Worm (Caenorhabditis elegans) whole organism, midembryonic: ENCODE measurements around the gene gbf-1.

Source experiments
- T22C8.4 ChIP-seq: fragments of 200-800 bp; sonication (Bioruptor generic); IDR thresholded peaks from 2 replicates; pipeline ENCODE4 v1.3.6; 2022; ENCODE audit warnings: missing genetic modification characterization, missing compliant biosample characterization
- cog-1 ChIP-seq: sonication (generic microtip); optimal IDR thresholded peaks from 2 replicates; lab custom pipeline; 2016; ENCODE audit warnings: missing genetic modification characterization, missing compliant biosample characterization
- flt-1 ChIP-seq: fragments of 200-800 bp; sonication (Bioruptor generic); IDR thresholded peaks from 2 replicates; pipeline ENCODE4 v1.3.6; 2022; ENCODE audit warnings: missing genetic modification characterization, missing compliant biosample characterization
- klf-2 ChIP-seq: fragments of 200-800 bp; sonication (Bioruptor generic); conservative IDR thresholded peaks from 2 replicates; pipeline ENCODE4 v1.3.6; 2022; ENCODE audit warnings: missing genetic modification reagents, missing genetic modification characterization, missing compliant biosample characterization
- med-1 ChIP-seq: sonication (generic microtip); optimal IDR thresholded peaks from 2 replicates; lab custom pipeline; 2017; ENCODE audit warnings: missing genetic modification characterization, mild to moderate bottlenecking, missing compliant biosample characterization, antibody characterized with exemption, missing genetic modification reagents; ENCODE audit not compliant: insufficient read depth
- ref-1 ChIP-seq: fragments of 200-800 bp; sonication (Bioruptor generic); conservative IDR thresholded peaks from 2 replicates; pipeline ENCODE4 v1.3.6; 2022; ENCODE audit warnings: missing genetic modification reagents, missing genetic modification characterization, missing compliant biosample characterization
- tab-1 ChIP-seq: fragments of 200-800 bp; sonication (Bioruptor generic); IDR thresholded peaks from 2 replicates; pipeline ENCODE4 v1.3.6; 2022; ENCODE audit warnings: missing genetic modification characterization, missing compliant biosample characterization
- ztf-23 ChIP-seq: fragments of 200-800 bp; sonication (Bioruptor generic); IDR thresholded peaks from 2 replicates; pipeline ENCODE4 v1.3.6; 2022; ENCODE audit warnings: missing genetic modification reagents, missing genetic modification characterization, missing compliant biosample characterization
- ztf-29 ChIP-seq: fragments of 200-800 bp; sonication (Bioruptor generic); IDR thresholded peaks from 2 replicates; pipeline ENCODE4 v1.3.6; 2022; ENCODE audit warnings: missing genetic modification reagents, missing genetic modification characterization, missing compliant biosample characterization

The gbf-1 gene

DNA sequence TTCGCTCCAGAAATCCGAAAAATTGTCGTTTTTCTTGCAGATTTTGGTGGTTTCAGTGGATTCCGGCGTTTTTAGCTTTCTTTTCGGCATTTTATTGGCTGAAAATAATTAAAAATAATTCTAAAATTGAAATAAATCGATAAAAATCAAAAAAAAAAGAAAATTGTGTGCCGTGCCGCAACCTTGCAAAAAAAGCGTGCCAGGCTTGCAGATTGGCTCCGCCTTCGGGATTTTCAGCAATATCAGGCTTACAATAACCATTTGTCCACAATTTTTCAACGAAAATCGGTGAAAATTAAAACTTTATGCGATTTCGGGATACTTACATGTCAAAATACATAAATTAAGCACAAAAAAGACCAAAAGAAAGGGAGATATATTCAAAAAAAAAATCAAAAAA is 54.9 kb downstream of the gbf-1 start, which contains the start of gene Y41C4A.9:
Gene Y41C4A.9, minus strand, starts transcription at position 98 of the 400 bp plus-strand sequence.
- TF ChIP-seq ztf-23 (GFP tag; lab: Robert Waterston, UW): no peak
- no peak for TF ChIP-seq tab-1 (GFP tag; lab: Robert Waterston, UW)
- no peak for TF ChIP-seq ref-1 (GFP tag; lab: Robert Waterston, UW)
- no peak for TF ChIP-seq klf-2
- no peak for TF ChIP-seq flt-1 (GFP tag; lab: Robert Waterston, UW)
- no peak for TF ChIP-seq cog-1
- TF ChIP-seq med-1 (GFP tag; lab: Kevin White, UChicago): no peak
- no peak for TF ChIP-seq T22C8.4 (GFP tag; lab: Robert Waterston, UW)
- no peak for TF ChIP-seq ztf-29

DNA sequence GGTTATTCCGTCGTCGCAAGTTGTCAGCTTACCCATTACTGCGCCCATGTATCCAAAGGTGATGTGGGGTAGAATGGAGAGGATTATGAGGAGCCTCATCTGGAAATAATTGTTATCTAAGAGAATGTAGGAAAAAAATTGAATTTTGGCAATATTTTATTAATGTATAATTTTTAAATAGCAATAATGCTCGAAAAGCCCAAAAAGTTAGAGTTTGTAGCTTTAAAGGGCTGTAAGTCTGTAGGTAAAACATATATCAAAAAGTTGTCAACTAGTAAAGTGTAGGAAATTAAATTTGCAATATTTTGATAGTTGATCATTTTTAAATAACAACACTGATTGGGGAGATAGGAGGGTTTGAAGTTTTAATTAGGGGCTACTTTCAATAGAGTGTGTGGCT is 64.8 kb downstream of the gbf-1 start, which contains the start of gene Y41C4A.8:
Gene Y41C4A.8, minus strand, starts transcription at position 101 of the 400 bp plus-strand sequence.
- TF ChIP-seq tab-1 (GFP tag; lab: Robert Waterston, UW) (no peak), ref-1 (GFP tag; lab: Robert Waterston, UW) (no peak), T22C8.4 (GFP tag; lab: Robert Waterston, UW) (no peak), med-1 (GFP tag; lab: Kevin White, UChicago) (no peak), klf-2 (no peak), ztf-29 (no peak), flt-1 (GFP tag; lab: Robert Waterston, UW) (no peak), cog-1 (no peak), ztf-23 (GFP tag; lab: Robert Waterston, UW) (no peak)

DNA sequence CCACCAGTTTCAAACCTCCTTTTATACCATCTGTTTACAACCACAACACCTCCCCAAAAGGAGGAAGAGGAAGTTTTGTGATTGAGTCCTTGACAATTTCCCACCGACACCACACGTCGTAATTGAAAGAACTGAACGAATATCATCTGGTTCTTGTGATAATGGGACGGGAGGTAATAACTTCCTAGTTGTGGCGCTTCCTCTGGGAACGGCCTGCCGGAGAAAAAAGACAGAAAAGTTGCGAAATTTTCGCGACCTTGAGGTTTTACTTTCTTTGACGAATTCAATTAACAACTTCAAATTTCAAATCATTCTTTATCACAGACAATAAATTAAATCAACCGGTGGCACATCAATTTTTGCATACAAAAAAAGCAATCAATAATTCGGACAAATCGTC is 66.8 kb downstream of the gbf-1 start, which contains the start of gene col-96:
Gene col-96, minus strand, starts transcription at position 101 of the 400 bp plus-strand sequence.
- TF ChIP-seq cog-1 (no peak), ztf-23 (GFP tag; lab: Robert Waterston, UW) (no peak), T22C8.4 (GFP tag; lab: Robert Waterston, UW) (no peak), ztf-29 (no peak), flt-1 (GFP tag; lab: Robert Waterston, UW) (no peak), klf-2 (no peak), ref-1 (GFP tag; lab: Robert Waterston, UW) (no peak)

DNA sequence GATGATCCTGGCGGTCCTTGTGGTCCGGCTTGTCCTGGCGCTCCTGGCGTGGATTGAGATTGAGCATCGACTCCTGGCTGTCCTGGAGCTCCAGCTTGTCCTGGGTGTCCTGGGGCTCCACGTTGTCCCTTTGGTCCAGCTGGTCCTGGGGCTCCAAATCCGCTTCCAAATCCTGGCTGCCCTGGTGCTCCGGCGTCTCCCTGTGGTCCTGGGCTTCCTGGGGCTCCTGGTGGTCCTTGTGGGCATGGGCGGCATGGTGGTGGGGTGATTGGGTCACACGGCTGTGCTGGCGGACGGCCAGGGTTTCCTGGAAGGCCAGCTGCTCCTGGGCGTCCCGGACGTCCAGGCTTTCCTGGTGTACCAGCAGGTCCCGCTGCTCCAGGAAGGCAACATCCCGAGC is 67.6 kb downstream of the gbf-1 start:
- TF ChIP-seq ztf-23 (GFP tag; lab: Robert Waterston, UW): no peak
- no peak for TF ChIP-seq T22C8.4 (GFP tag; lab: Robert Waterston, UW)
- TF ChIP-seq ztf-29: no peak
- no peak for TF ChIP-seq klf-2
- no peak for TF ChIP-seq ref-1 (GFP tag; lab: Robert Waterston, UW)
- no peak for TF ChIP-seq cog-1
- TF ChIP-seq tab-1 (GFP tag; lab: Robert Waterston, UW): no peak
- no peak for TF ChIP-seq flt-1 (GFP tag; lab: Robert Waterston, UW)

DNA sequence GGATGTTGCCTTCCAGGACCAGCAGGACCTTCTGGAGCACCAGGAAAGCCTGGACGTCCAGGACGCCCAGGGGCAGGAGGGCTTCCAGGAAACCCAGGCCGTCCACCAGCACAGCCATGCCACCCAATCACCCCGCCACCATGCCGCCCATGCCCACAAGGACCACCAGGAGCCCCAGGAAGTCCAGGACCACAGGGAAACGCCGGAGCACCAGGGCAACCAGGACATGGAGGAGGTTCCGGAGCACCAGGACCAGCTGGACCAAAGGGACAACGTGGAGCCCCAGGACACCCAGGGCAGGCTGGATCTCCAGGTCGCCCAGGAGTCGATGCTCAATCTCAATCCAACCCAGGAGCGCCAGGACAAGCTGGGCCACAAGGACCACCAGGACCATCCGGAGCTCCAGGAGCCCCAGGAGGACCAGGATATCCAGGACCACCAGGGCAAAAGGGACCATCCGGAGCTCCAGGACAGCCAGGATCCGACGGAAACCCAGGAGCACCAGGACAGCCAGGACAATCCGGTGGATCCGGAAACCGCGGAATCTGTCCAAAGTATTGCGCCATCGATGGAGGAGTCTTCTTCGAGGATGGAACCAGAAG is 69.0 kb downstream of the gbf-1 start:
- 0 out of 2 replicates have a peak, but pooled peaks have one; percentile 53 for TF ChIP-seq flt-1 (GFP tag; lab: Robert Waterston, UW)
- TF ChIP-seq ztf-23 (GFP tag; lab: Robert Waterston, UW): no peak

DNA sequence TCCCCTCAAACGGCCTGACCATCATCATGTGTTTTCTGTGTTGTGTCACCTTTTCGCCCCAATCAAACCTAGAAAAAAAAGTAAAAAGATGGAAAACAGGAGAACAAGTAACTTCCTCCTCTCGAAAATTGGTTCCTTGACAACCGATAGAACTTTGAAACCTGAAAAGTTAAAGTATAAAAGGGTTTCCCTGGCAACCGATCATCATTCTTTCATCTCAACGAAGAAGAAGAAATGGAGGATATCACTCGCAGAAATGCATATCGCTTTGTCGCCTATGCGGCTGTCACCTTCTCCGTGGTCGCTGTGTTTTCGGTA is 69.7 kb downstream of the gbf-1 start, which contains the start of gene col-95:
Gene col-95, plus strand, starts transcription at position 219 of the 318 bp plus-strand sequence.
- TF ChIP-seq ztf-23 (GFP tag; lab: Robert Waterston, UW): no peak
- TF ChIP-seq ztf-29: no peak
- no peak for TF ChIP-seq flt-1 (GFP tag; lab: Robert Waterston, UW)
- no peak for TF ChIP-seq med-1 (GFP tag; lab: Kevin White, UChicago)
- no peak for TF ChIP-seq ref-1 (GFP tag; lab: Robert Waterston, UW)
- no peak for TF ChIP-seq klf-2

DNA sequence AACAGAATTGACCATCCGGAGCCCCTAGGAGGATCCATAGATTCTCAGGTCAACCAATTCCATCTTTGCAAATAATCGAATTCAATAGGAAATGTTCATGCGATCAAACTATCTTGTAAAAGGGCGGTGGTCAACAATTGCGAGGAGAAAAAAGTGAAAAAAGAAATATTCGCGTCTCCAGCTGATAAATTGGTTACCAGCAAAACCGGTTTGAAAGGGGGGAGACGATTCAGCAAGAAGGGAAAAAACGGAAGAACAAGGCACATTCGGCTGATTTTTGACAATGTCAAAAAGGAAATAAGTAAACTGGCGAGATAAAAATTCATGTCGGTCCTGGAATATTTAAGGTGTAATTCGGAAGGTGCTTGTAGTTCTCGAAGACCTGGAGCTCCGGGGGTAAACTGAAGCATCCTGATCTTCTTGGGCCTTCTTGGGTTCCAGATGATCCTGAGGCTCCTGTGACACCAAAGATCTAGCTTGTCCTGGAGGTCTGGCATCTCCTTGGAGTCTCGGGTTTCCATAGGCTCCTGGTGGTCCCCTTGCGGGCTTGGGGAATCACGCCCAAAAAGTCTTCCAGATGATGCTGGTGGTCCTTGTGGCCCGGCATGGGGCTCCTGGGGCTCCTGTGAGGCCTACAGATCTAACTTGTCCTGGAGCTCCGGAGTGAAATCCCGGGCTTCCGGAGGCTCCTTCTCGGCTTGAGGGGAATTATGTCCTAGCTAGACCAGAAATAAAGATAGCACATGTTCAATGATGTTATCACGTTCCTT is 70.3 kb downstream of the gbf-1 start:
- TF ChIP-seq klf-2: no peak
- no peak for TF ChIP-seq med-1 (GFP tag; lab: Kevin White, UChicago)
- no peak for TF ChIP-seq ztf-23 (GFP tag; lab: Robert Waterston, UW)
- TF ChIP-seq ztf-29: no peak
- TF ChIP-seq tab-1 (GFP tag; lab: Robert Waterston, UW): no peak
- TF ChIP-seq ref-1 (GFP tag; lab: Robert Waterston, UW): no peak
- TF ChIP-seq T22C8.4 (GFP tag; lab: Robert Waterston, UW): no peak
- TF ChIP-seq flt-1 (GFP tag; lab: Robert Waterston, UW): no peak
- no peak for TF ChIP-seq cog-1

DNA sequence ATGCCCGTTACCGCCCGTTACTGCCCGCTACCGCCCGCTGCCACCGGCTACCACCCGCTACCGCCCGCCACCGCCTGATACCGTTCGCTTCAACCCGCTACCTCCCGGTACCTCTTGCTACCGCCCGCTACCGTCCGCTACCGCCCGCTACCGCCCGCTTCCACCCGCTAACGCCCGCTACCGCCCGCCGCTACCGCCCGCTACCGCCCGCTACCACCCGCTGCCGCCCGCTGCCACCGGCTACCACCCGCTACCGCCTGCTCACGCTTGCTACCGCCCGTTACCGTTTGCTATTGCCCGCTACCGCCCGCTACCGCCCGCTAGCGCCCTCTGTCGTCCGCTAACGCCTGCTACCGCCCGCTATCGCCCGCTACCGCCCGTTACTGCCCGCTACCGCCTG is 71.6 kb downstream of the gbf-1 start:
- TF ChIP-seq cog-1: no peak
- TF ChIP-seq klf-2: no peak
- TF ChIP-seq T22C8.4 (GFP tag; lab: Robert Waterston, UW): no peak
- no peak for TF ChIP-seq med-1 (GFP tag; lab: Kevin White, UChicago)
- no peak for TF ChIP-seq ztf-29
- TF ChIP-seq flt-1 (GFP tag; lab: Robert Waterston, UW): no peak
- TF ChIP-seq tab-1 (GFP tag; lab: Robert Waterston, UW): no peak; the same call in 1 of the 2 replicates
- TF ChIP-seq ztf-23 (GFP tag; lab: Robert Waterston, UW): no peak
- no peak for TF ChIP-seq ref-1 (GFP tag; lab: Robert Waterston, UW)
